Worm (Caenorhabditis elegans): ENCODE results near the gene R08A2.7.

Gene R08A2.7

DNA sequence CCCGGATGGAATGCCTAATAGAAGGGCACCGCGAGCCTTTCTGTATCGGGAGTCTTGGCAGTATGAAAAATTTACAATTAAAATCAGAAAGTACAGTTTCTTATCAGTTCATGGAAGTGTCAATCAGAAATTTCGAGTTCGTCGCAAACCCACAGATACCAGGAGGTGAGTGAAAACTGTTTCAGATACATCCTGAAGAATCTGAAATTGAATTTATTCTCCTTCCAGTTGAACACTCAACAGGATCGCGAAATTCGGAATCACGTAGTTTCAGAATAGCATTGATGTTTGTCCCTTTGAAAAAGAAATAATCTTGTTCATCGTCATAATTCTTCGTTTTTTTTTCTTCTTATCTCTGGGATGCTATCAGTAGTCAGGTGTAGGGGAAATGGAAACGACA lies 7.0 kb upstream of the R08A2.7 start, which contains the start of gene fbxa-147:
Gene fbxa-147, plus strand, starts transcription at position 386 of the 400 bp plus-strand sequence.
- TF ChIP-seq lin-39 (tag; optimal IDR thresholded peaks at IDR 0.05) = no peak
- TF ChIP-seq elt-2 (tag; optimal IDR thresholded peaks at IDR 0.05) = peak; percentile 51

DNA sequence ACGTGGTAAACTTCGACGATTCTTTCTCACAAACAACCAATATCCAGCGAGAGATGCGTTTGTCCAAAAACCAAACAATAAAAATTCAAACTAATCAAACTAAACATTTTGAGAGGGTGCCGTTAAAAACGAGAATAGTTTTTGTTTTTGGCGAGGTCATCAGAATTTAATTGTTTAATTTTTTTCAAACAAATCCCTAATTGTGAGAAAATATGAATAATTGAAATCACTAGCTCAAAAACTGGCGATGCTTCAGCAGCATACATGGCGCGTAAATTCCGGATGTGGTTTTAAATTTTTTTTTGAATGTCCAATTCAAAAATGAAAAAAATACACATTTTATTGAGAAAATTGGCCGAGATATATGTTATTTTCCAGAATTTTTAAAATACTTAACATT lies 3.6 kb upstream of the R08A2.7 start, which contains the start of gene R08A2.1:
Gene R08A2.1, minus strand, starts transcription at position 101 of the 400 bp plus-strand sequence.
- TF ChIP-seq zag-1 (tag; optimal IDR thresholded peaks at IDR 0.05) (no peak), ZK546.5 (tag; optimal IDR thresholded peaks at IDR 0.05) (no peak), aly-2 (tag; optimal IDR thresholded peaks at IDR 0.05) (no peak)

DNA sequence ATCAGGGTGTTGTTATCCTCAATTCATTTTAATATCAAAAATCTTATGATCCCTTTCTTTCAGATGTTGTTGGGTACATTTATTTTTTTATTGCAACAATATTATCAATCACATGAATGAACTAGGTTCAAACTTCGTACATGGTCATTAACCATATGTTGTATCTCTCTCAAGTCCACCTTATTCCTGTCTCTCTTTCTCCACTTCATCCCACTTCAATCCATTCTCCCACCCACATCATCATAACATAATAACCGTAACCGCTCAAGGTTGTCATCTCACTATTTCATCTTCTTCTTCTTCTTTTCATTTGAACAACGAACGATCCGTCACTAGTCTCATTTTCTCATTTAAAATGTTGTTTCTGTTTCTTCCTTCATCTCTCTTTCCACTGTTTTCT lies 2.3 kb downstream of the R08A2.7 start:
- peak; percentile 57 for TF ChIP-seq nhr-43 (tag; optimal IDR thresholded peaks at IDR 0.05; ENCODE audit: poor library complexity, severe bottlenecking)
- no peak for TF ChIP-seq nhr-12 (tag; optimal IDR thresholded peaks at IDR 0.05)

DNA sequence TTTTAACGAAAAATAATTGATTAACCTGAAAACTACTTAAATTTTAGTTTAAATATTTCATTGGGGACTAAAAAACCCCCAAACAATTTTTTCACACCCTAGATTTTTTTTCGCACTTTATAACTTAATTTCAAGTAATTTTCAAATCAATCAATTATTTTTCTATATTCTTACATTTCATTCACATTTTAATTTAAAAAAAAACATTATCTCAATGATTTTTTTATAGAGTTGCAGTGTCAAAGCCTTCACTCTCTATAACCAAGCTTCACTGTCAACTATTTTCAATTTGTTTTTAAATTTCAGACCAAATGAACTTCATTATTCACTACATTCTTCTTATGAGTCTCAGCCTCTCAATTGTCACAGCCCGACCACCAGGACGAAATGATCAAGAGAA lies 3.5 kb downstream of the R08A2.7 start, which contains the start of gene Y50E8A.1:
Gene Y50E8A.1, plus strand, starts transcription at position 301 of the 400 bp plus-strand sequence.
- TF ChIP-seq elt-1 (tag; optimal IDR thresholded peaks at IDR 0.05) = no peak
- TF ChIP-seq ZK546.5 (tag; optimal IDR thresholded peaks at IDR 0.05) = no peak
- no peak for TF ChIP-seq fkh-2 (tag; optimal IDR thresholded peaks at IDR 0.05)
- no peak for TF ChIP-seq jun-1 (tag; optimal IDR thresholded peaks at IDR 0.05)
- no peak for TF ChIP-seq daf-12 (tag; optimal IDR thresholded peaks at IDR 0.05)
- no peak for TF ChIP-seq nhr-25 (tag; optimal IDR thresholded peaks at IDR 0.05)
- no peak for TF ChIP-seq ztf-11 (tag; optimal IDR thresholded peaks at IDR 0.05)
- no peak for TF ChIP-seq elt-2 (tag; optimal IDR thresholded peaks at IDR 0.05)
- TF ChIP-seq lin-39 (tag; optimal IDR thresholded peaks at IDR 0.05) = no peak
- TF ChIP-seq hmg-11 (tag; optimal IDR thresholded peaks at IDR 0.05) = no peak

DNA sequence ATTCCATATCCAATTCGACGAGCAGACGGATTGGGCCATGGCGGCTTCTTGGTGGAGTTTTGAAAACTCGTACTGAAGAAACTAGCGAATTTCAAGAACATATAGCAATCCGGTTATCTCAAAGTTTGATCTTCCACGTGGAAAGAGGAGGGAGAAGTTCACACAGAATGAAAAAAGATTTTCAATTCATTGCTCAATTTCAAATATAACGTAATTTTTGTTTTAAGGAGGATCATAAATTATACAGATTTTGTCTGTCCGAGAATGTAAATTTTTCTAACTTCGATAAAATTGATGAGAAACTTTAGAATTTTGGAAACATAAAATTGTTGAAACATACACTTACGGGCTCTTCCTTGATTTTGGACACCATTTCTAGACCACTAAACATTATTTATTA lies 5.6 kb downstream of the R08A2.7 start, which contains the start of gene Y50E8A.2:
Gene Y50E8A.2, minus strand, starts transcription at position 101 of the 400 bp plus-strand sequence.
- no peak for TF ChIP-seq unc-62 (GFP tag; optimal IDR thresholded peaks at IDR 0.05)

DNA sequence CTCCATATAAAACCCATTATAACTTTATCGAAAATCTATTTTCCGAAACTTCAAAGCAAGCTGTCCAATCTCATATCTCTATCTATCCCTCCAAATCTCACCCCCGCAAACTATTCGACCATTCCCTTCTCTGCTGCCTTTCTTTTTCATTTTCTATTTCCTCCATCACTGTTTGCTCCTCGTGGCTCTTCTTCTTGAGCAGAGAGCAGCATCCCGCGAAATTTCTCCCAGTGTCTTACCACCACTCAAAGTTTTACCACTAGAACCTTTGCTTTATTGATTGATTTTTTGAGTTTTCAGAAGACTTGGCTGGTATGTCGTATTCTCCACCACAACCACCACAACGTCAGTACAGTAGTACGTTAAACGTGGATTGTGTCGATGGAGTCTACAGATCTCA lies 6.2 kb downstream of the R08A2.7 start, which contains the start of gene oig-3:
Gene oig-3, plus strand, starts transcription at position 301 of the 400 bp plus-strand sequence.
- no peak for TF ChIP-seq R02D3.7 (tag; optimal IDR thresholded peaks at IDR 0.05)
- no peak for TF ChIP-seq egl-5 (tag; optimal IDR thresholded peaks at IDR 0.05)
- TF ChIP-seq ZK546.5 (tag; optimal IDR thresholded peaks at IDR 0.05) = no peak
- TF ChIP-seq lsy-12 (tag; optimal IDR thresholded peaks at IDR 0.05) = no peak
- no peak for TF ChIP-seq lin-39 (tag; optimal IDR thresholded peaks at IDR 0.05)
- no peak for TF ChIP-seq nhr-43 (tag; optimal IDR thresholded peaks at IDR 0.05; ENCODE audit: poor library complexity, severe bottlenecking)
- TF ChIP-seq jun-1 (tag; optimal IDR thresholded peaks at IDR 0.05) = no peak
- no peak for TF ChIP-seq egl-27 (tag; optimal IDR thresholded peaks at IDR 0.05)
- TF ChIP-seq nhr-12 (tag; optimal IDR thresholded peaks at IDR 0.05) = no peak
- no peak for TF ChIP-seq lin-15B (tag; optimal IDR thresholded peaks at IDR 0.05)
- TF ChIP-seq nfya-1 (tag; optimal IDR thresholded peaks at IDR 0.05; ENCODE audit: insufficient read depth) = no peak
- no peak for TF ChIP-seq fkh-2 (tag; optimal IDR thresholded peaks at IDR 0.05)
- no peak for TF ChIP-seq hmg-11 (tag; optimal IDR thresholded peaks at IDR 0.05)
- TF ChIP-seq eor-1 (tag; optimal IDR thresholded peaks at IDR 0.05) = no peak
- no peak for TF ChIP-seq unc-39 (tag; optimal IDR thresholded peaks at IDR 0.05)
- TF ChIP-seq elt-2 (tag; optimal IDR thresholded peaks at IDR 0.05) = no peak
- TF ChIP-seq ceh-16 (tag; optimal IDR thresholded peaks at IDR 0.05) = no peak

DNA sequence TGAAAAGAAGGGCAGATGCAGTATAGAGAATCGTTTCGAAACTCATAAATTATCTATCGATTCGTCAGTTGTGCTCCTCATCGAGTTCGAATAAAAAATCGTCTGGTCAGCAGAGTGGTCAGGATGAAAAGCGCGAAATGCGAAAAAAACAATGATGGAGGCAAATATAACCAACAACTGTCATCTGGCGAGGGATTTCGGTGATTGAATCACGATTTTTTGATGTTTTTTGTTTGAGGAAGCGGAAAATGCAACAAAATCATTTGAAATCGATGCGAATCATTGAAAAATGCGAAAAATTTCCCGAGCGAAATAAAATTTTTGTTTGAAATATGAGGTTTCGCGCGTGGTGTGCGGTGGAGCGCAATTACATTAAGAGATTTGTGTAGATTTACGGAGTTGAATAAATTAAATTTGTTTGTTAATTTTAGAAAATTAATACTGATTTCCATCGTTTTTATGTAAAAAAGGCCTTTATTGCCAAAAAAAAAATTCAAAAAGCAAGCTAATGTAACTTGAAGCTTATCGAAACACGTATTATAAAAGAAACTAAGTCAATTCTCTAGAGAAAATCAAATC lies 11.2 kb downstream of the R08A2.7 start, which contains the start of gene unc-61:
Gene unc-61, minus strand, starts transcription at position 51 of the 579 bp plus-strand sequence.
- peak; percentile 1 for TF ChIP-seq lin-39 (tag; optimal IDR thresholded peaks at IDR 0.05)
- peak; percentile 35 for TF ChIP-seq pha-4 (tag; optimal IDR thresholded peaks at IDR 0.05)
- TF ChIP-seq lin-15B (tag; optimal IDR thresholded peaks at IDR 0.05) = peak; percentile 74
- peak; percentile 82 for TF ChIP-seq R02D3.7 (tag; optimal IDR thresholded peaks at IDR 0.05)
- TF ChIP-seq ceh-82 (tag; optimal IDR thresholded peaks at IDR 0.05) = no peak
